Fruit fly (Drosophila melanogaster): Measurements from ENCODE around the gene CG4194.

- peak; percentile 46; the same call in 2 of the 3 replicates for TF ChIP-seq CG4496 (GFP tag; IDR thresholded peaks at IDR 0.05)
- TF ChIP-seq CG17806 (tag; optimal IDR thresholded peaks at IDR 0.05) = peak; percentile 34
- no peak for TF ChIP-seq D1 (tag; optimal IDR thresholded peaks at IDR 0.05)
- no peak for TF ChIP-seq CG8301 (tag; optimal IDR thresholded peaks at IDR 0.05)
- peak; percentile 35 for TF ChIP-seq CG13204 (GFP tag; optimal IDR thresholded peaks at IDR 0.05)
Measured at dm6 chrX:2041981-2042847, 26.2 kb upstream of the CG4194 start, which contains the start of the genes Actn and usp.

Measured in whole organism, pupa.